Worm (Caenorhabditis elegans): Measurements from ENCODE around the gene srg-64.

Gene srg-64

ce11 chrX:15709594-15709993 is 30.8 kb downstream of the srg-64 start:
- TF ChIP-seq hlh-1 (tag; optimal IDR thresholded peaks at IDR 0.05) (no peak), flh-1 (GFP tag; optimal IDR thresholded peaks at IDR 0.05) (no peak), lin-32 (GFP tag; optimal IDR thresholded peaks at IDR 0.05) (no peak), ham-2 (GFP tag; optimal IDR thresholded peaks at IDR 0.05) (peak; percentile 13)

DNA sequence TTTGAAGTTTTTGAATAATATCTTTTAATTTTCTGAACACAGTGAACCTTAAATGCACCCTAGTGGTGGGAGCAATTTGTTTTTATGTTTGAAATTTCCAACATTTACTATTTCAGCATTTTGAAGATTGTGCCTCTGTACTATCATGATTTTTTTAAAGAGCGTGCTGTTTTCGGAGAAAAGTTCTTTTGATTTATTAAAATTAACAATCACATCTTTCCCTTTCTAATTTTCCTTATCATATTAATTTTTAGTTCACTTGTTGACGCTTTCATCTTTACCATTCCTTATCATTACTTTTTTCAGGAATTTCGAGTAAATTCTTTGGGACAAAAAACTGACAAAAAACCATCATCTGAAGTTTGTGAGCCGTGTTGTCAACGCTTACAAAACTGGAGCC is 32.5 kb downstream of the srg-64 start, which contains the start of gene nhr-48:
TSS of gene nhr-48 (plus strand) at position 301 of the 400 bp plus-strand sequence.
- TF ChIP-seq unc-62 (GFP tag; optimal IDR thresholded peaks at IDR 0.05) (no peak), lin-32 (GFP tag; optimal IDR thresholded peaks at IDR 0.05) (no peak), mab-5 (tag; optimal IDR thresholded peaks at IDR 0.05) (no peak), tbx-8 (GFP tag; optimal IDR thresholded peaks at IDR 0.05) (no peak), hlh-1 (tag; optimal IDR thresholded peaks at IDR 0.05) (no peak), sptf-1 (tag; optimal IDR thresholded peaks at IDR 0.05) (no peak), snpc-4 (tag; optimal IDR thresholded peaks at IDR 0.05) (no peak), nhr-237 (tag; optimal IDR thresholded peaks at IDR 0.05) (no peak), ztf-11 (tag; optimal IDR thresholded peaks at IDR 0.05) (no peak), elt-3 (tag; optimal IDR thresholded peaks at IDR 0.05) (no peak), zip-8 (tag; optimal IDR thresholded peaks at IDR 0.05) (no peak), lsy-2 (tag; optimal IDR thresholded peaks at IDR 0.05) (no peak), cnd-1 (tag; optimal IDR thresholded peaks at IDR 0.05) (no peak), elt-1 (tag; optimal IDR thresholded peaks at IDR 0.05; ENCODE audit: borderline replicate concordance, insufficient read depth) (no peak), M03D4.4 (tag; optimal IDR thresholded peaks at IDR 0.05) (no peak), pha-4 (tag; optimal IDR thresholded peaks at IDR 0.05) (no peak), unc-120 (tag; optimal IDR thresholded peaks at IDR 0.05; ENCODE audit: poor library complexity, severe bottlenecking) (no peak)

ce11 chrX:15707366-15707892 is 33.0 kb downstream of the srg-64 start:
- TF ChIP-seq sem-2 (GFP tag; optimal IDR thresholded peaks at IDR 0.05) = no peak
- TF ChIP-seq nhr-2 (tag; optimal IDR thresholded peaks at IDR 0.05) = peak; percentile 35
- TF ChIP-seq ces-1 (GFP tag; optimal IDR thresholded peaks at IDR 0.05) = peak; percentile 64
- no peak for TF ChIP-seq flh-1 (GFP tag; optimal IDR thresholded peaks at IDR 0.05)
- peak; percentile 22 for TF ChIP-seq elt-3 (tag; optimal IDR thresholded peaks at IDR 0.05)
- no peak for TF ChIP-seq snpc-4 (tag; optimal IDR thresholded peaks at IDR 0.05)
- no peak for TF ChIP-seq ceh-83 (GFP tag; optimal IDR thresholded peaks at IDR 0.05)
- TF ChIP-seq bed-3 (GFP tag; optimal IDR thresholded peaks at IDR 0.05) = no peak
- peak; percentile 68 for TF ChIP-seq unc-120 (tag; optimal IDR thresholded peaks at IDR 0.05; ENCODE audit: poor library complexity, severe bottlenecking)
- TF ChIP-seq drap-1 (GFP tag; optimal IDR thresholded peaks at IDR 0.05) = peak; percentile 61
- peak; percentile 62 for TF ChIP-seq ztf-11 (tag; optimal IDR thresholded peaks at IDR 0.05)
- peak; percentile 31 for TF ChIP-seq mep-1 (tag; optimal IDR thresholded peaks at IDR 0.05)
- no peak for TF ChIP-seq nhr-237 (tag; optimal IDR thresholded peaks at IDR 0.05)
- TF ChIP-seq lsy-2 (tag; optimal IDR thresholded peaks at IDR 0.05) = peak; percentile 40
- TF ChIP-seq ceh-39 (tag; optimal IDR thresholded peaks at IDR 0.05) = no peak
- peak; percentile 46 for TF ChIP-seq cnd-1 (tag; optimal IDR thresholded peaks at IDR 0.05)
- TF ChIP-seq elt-1 (tag; optimal IDR thresholded peaks at IDR 0.05; ENCODE audit: borderline replicate concordance, insufficient read depth) = peak; percentile 81
- peak; percentile 52 for TF ChIP-seq ham-2 (GFP tag; optimal IDR thresholded peaks at IDR 0.05)
- TF ChIP-seq nhr-28 (tag; optimal IDR thresholded peaks at IDR 0.05) = no peak
- TF ChIP-seq zip-8 (tag; optimal IDR thresholded peaks at IDR 0.05) = no peak
- peak; percentile 43 for TF ChIP-seq lin-13 (tag; optimal IDR thresholded peaks at IDR 0.05)
- TF ChIP-seq ceh-43 (GFP tag; optimal IDR thresholded peaks at IDR 0.05) = peak; percentile 49
- TF ChIP-seq mls-2 (tag; optimal IDR thresholded peaks at IDR 0.05) = peak; percentile 81
- TF ChIP-seq tbx-8 (GFP tag; optimal IDR thresholded peaks at IDR 0.05) = no peak
- peak; percentile 70 for TF ChIP-seq sptf-1 (tag; optimal IDR thresholded peaks at IDR 0.05)
- peak; percentile 20 for TF ChIP-seq unc-39 (tag; optimal IDR thresholded peaks at IDR 0.05)
- TF ChIP-seq blmp-1 (tag; optimal IDR thresholded peaks at IDR 0.05) = no peak
- TF ChIP-seq nhr-12 (tag; optimal IDR thresholded peaks at IDR 0.05) = no peak
- no peak for TF ChIP-seq mab-5 (tag; optimal IDR thresholded peaks at IDR 0.05)
- peak; percentile 75 for TF ChIP-seq unc-62 (GFP tag; optimal IDR thresholded peaks at IDR 0.05)
- peak; percentile 71 for TF ChIP-seq M03D4.4 (tag; optimal IDR thresholded peaks at IDR 0.05)
- peak; percentile 80 for TF ChIP-seq hlh-1 (tag; optimal IDR thresholded peaks at IDR 0.05)
- no peak for TF ChIP-seq lin-32 (GFP tag; optimal IDR thresholded peaks at IDR 0.05)
- peak; percentile 68 for TF ChIP-seq pha-4 (tag; optimal IDR thresholded peaks at IDR 0.05)

Data from whole organism, mixed stage, embryonic.